Worm (Caenorhabditis elegans) whole organism, L2 larva: ENCODE data around the gene cyp-35A2.

ENCODE experiments used
- Y55F3AM.14 ChIP-seq: fragments of 200-800 bp; sonication (Bioruptor generic); optimal IDR thresholded peaks from 2 replicates; lab custom pipeline; 2018; ENCODE audit warnings: mild to moderate bottlenecking, missing genetic modification characterization, missing compliant biosample characterization
- ama-1 ChIP-seq: fragments of 150-350 bp; optimal IDR thresholded peaks from 2 replicates; lab custom pipeline; 2018; ENCODE audit warnings: inconsistent platforms
- blmp-1 ChIP-seq: sonication (generic microtip); optimal IDR thresholded peaks from 2 replicates; lab custom pipeline; 2017; ENCODE audit warnings: missing genetic modification characterization, mild to moderate bottlenecking, missing compliant biosample characterization, antibody characterized with exemption, moderate library complexity; ENCODE audit not compliant: insufficient read depth
- ceh-82 ChIP-seq: fragments of 150-350 bp; optimal IDR thresholded peaks from 2 replicates; lab custom pipeline; 2014; ENCODE audit warnings: missing biosample characterization, missing genetic modification characterization
- gmeb-1 ChIP-seq: fragments of 150-350 bp; optimal IDR thresholded peaks from 2 replicates; lab custom pipeline; 2014; ENCODE audit warnings: missing biosample characterization, missing genetic modification characterization
- zag-1 ChIP-seq: fragments of 150-350 bp; optimal IDR thresholded peaks from 2 replicates; lab custom pipeline; 2014; ENCODE audit warnings: missing biosample characterization, missing genetic modification characterization

DNA sequence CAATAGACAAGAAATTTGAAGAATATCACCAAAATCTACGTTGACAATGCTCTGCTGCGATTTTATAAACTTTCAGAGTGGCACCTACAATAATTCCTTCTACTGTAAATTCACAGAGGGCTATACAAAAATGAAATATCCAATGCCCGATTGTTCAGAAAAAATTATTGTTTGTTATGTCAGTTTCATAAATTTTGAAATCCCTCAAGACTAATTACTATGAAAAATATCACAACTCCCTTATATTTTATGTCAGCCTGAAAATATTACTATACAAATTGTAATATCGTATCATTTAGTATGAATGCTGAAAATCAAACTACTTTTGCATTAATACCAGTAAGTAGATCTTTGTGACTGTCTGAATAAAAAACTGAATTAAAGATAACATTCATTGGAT lies 36.6 kb upstream of the cyp-35A2 start, which contains the start of gene srx-60:
- TF ChIP-seq blmp-1 (tag; lab: Kevin White, UChicago) (no peak), Y55F3AM.14 (GFP tag; lab: Kevin White, UChicago) (no peak), ama-1 (lab: Kevin White, UChicago) (no peak), gmeb-1 (tag; lab: Kevin White, UChicago) (no peak), ceh-82 (no peak), zag-1 (tag; lab: Kevin White, UChicago) (no peak)
